Worm (Caenorhabditis elegans): Measurements from ENCODE around the gene hhat-2.

hhat-2 gene

DNA sequence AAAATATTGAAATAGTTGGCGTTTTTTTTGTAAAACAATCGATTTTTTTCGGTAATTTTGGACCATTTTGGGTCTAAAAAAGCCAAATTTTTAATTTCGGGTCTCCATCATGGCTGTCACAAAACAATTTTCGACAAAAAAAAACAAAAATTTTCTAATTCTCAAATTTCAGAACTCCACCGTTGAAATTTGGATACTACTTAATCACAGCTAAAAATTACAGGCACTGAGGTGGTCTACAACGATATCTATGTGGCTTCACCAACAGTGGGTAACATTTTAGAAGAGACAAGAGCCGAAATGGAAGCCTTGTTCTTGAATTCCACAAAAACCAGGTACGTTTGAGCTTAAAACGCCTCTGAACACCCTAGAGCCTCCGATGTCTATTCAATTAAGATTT lies 26.6 kb downstream of the hhat-2 start, which contains the start of gene Y57G11C.1142:
Gene Y57G11C.1142, plus strand, starts transcription at position 301 of the 400 bp plus-strand sequence.
- TF ChIP-seq unc-98 (GFP tag; IDR thresholded peaks at IDR 0.05): no peak
- TF ChIP-seq ama-1 (optimal IDR thresholded peaks at IDR 0.05): no peak
- TF ChIP-seq fkh-8 (tag; optimal IDR thresholded peaks at IDR 0.05): no peak
- no peak for TF ChIP-seq xbp-1 (tag; optimal IDR thresholded peaks at IDR 0.05)
- no peak for TF ChIP-seq elt-2 (tag; optimal IDR thresholded peaks at IDR 0.05)
- no peak for TF ChIP-seq egl-13 (tag; optimal IDR thresholded peaks at IDR 0.05)
- no peak for TF ChIP-seq lin-14 (GFP tag; optimal IDR thresholded peaks at IDR 0.05)
- TF ChIP-seq lin-13 (GFP tag; optimal IDR thresholded peaks at IDR 0.05): no peak
- no peak for TF ChIP-seq tbx-2 (tag; optimal IDR thresholded peaks at IDR 0.05)
- no peak for TF ChIP-seq elt-3 (tag; optimal IDR thresholded peaks at IDR 0.05)
- TF ChIP-seq hlh-4 (tag; optimal IDR thresholded peaks at IDR 0.05): no peak
- TF ChIP-seq Y116A8C.19 (tag; optimal IDR thresholded peaks at IDR 0.05; ENCODE audit: borderline replicate concordance): no peak
- TF ChIP-seq pag-3 (tag; optimal IDR thresholded peaks at IDR 0.05; ENCODE audit: borderline replicate concordance, insufficient read depth): no peak
- TF ChIP-seq ces-1 (GFP tag; optimal IDR thresholded peaks at IDR 0.05): no peak
- TF ChIP-seq lsy-2 (tag; optimal IDR thresholded peaks at IDR 0.05): no peak
- TF ChIP-seq unc-86 (tag; optimal IDR thresholded peaks at IDR 0.05): no peak
- no peak for TF ChIP-seq nhr-85 (tag)
- no peak for TF ChIP-seq ceh-88 (GFP tag; IDR thresholded peaks at IDR 0.05)
- no peak for TF ChIP-seq egl-27 (tag; optimal IDR thresholded peaks at IDR 0.05)

DNA sequence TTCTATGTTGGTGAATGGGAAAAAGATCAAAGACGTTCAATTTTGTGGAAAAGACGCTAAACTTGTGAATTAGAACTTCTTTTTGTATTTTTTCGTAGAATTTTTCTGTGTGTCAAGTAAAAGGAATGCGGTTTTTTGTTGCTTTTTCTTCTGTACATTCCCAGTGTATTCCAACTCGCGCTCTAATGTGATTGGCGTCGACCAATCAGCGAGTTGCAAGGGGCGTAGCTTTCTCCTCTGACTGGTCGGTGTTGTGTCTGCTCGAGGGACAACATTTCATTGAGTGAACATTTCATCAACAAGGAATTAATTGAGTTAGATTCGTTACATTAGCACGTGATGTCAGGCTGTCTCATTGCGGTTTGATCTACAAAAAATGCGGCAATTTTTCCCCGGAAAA lies 28.0 kb downstream of the hhat-2 start:
- no peak for TF ChIP-seq nhr-237 (tag; optimal IDR thresholded peaks at IDR 0.05)

DNA sequence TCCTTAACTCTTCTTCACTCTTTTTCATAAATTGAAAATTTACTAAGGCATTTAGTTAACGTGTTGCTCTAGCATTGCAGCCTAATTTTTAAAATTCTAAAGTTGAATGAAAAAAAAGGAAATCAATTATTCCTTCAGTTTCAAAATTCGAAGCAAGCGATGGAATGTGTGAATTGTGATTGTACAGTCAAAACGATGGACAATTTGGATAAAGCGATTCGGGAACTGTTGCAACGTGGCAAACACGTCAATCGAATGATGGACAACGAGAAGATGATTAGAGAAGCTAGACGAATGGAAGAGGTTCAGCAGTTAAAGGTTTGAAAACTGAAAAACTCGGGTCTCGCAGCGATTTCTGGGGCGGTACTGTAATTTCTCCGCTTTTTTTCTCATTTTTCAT lies 29.7 kb downstream of the hhat-2 start, which contains the start of gene Y57G11C.14:
Gene Y57G11C.14, plus strand, starts transcription at position 126 of the 400 bp plus-strand sequence.
- peak; percentile 4 for TF ChIP-seq ama-1 (optimal IDR thresholded peaks at IDR 0.05)
- TF ChIP-seq sox-4 (tag; optimal IDR thresholded peaks at IDR 0.05): no peak
- no peak for TF ChIP-seq ztf-11 (tag; optimal IDR thresholded peaks at IDR 0.05)
- no peak for TF ChIP-seq ceh-82 (tag; optimal IDR thresholded peaks at IDR 0.05)
- no peak for TF ChIP-seq aly-2 (tag; optimal IDR thresholded peaks at IDR 0.05)
- TF ChIP-seq unc-130 (tag; optimal IDR thresholded peaks at IDR 0.05): no peak
- TF ChIP-seq hpl-2 (GFP tag; optimal IDR thresholded peaks at IDR 0.05): no peak
- no peak for TF ChIP-seq nhr-76 (tag; optimal IDR thresholded peaks at IDR 0.05)

DNA sequence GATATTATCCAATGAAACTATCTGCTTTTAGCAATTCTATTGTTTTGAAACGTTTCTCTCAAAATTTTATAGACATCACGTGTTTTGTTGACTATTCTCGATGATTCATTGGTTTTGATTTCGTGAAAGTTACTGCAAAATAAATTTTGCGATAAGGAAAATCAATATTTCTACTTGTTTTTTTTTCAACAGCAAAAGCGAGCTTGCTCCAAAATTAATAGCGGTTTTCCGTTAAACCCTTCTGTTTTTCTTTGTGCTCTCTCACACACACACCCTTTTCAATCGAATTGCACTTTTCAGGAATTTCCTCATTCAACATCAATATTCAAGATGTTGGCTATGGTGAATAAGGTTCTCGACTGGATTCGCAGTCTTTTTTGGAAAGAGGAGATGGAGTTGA lies 31.1 kb downstream of the hhat-2 start, which contains the start of gene arl-8:
Gene arl-8, plus strand, starts transcription at position 301 of the 400 bp plus-strand sequence.
- no peak for TF ChIP-seq lsy-2 (tag; optimal IDR thresholded peaks at IDR 0.05)
- no peak for TF ChIP-seq unc-98 (GFP tag; IDR thresholded peaks at IDR 0.05)
- TF ChIP-seq C16A3.4 (tag; optimal IDR thresholded peaks at IDR 0.05): no peak

DNA sequence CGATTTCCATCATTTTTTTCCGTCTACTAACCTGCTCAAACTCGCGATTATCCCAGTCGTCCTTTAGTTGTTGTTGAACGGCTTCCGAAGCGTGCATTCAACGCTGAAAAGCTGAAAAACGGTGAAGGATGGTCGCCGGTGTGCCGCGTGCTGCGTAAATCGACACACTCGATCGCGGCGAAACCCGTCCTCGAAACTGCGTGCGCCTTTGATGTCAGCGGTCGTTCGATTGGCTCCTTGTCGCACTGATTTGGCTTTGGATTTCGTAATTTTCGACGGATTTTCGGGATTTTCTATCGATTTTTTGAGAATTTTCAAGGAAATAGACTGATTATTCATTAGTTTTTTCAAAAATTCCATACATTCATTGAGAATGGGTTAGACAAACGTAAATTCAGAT lies 31.6 kb downstream of the hhat-2 start, which contains the start of the genes Y57G11C.1147 and nuo-3:
Gene Y57G11C.1147, minus strand, starts transcription at position 161 of the 400 bp plus-strand sequence.
Gene nuo-3, minus strand, starts transcription at position 191 of the 400 bp plus-strand sequence.
- no peak for TF ChIP-seq mef-2 (tag; optimal IDR thresholded peaks at IDR 0.05)
- TF ChIP-seq elt-2 (tag; optimal IDR thresholded peaks at IDR 0.05): no peak
- TF ChIP-seq efl-1 (optimal IDR thresholded peaks at IDR 0.05): peak; percentile 27 to 50
- TF ChIP-seq efl-1 (GFP tag; optimal IDR thresholded peaks at IDR 0.05 in 1 of 2): peak; percentile 19 to 89
- TF ChIP-seq skn-1 (tag; optimal IDR thresholded peaks at IDR 0.05): peak; percentile 62
- TF ChIP-seq lin-39 (tag; optimal IDR thresholded peaks at IDR 0.05): no peak
- TF ChIP-seq ceh-63 (GFP tag; optimal IDR thresholded peaks at IDR 0.05): no peak
- peak in 1 of 2 experiments; percentile 24 for TF ChIP-seq mdl-1 (tag; optimal IDR thresholded peaks at IDR 0.05)
- no peak for TF ChIP-seq efl-3 (GFP tag; optimal IDR thresholded peaks at IDR 0.05)
- TF ChIP-seq ztf-11 (tag; optimal IDR thresholded peaks at IDR 0.05): no peak
- no peak for TF ChIP-seq elt-3 (tag; optimal IDR thresholded peaks at IDR 0.05)
- TF ChIP-seq lin-15B (tag; optimal IDR thresholded peaks at IDR 0.05): peak; percentile 19
- TF ChIP-seq nhr-76 (tag; optimal IDR thresholded peaks at IDR 0.05): no peak
- no peak for TF ChIP-seq zip-4 (GFP tag; optimal IDR thresholded peaks at IDR 0.05)
- TF ChIP-seq nhr-20 (tag; optimal IDR thresholded peaks at IDR 0.05): no peak
- no peak for TF ChIP-seq tbx-2 (tag; optimal IDR thresholded peaks at IDR 0.05)
- no peak for TF ChIP-seq fkh-10 (GFP tag; optimal IDR thresholded peaks at IDR 0.05)
- TF ChIP-seq lsy-2 (tag; optimal IDR thresholded peaks at IDR 0.05): peak; percentile 18 to 61
- no peak for TF ChIP-seq hpl-2 (GFP tag; optimal IDR thresholded peaks at IDR 0.05)
- no peak for TF ChIP-seq unc-62 (GFP tag; optimal IDR thresholded peaks at IDR 0.05)
- peak; percentile 38 to 60 for TF ChIP-seq lin-35 (GFP tag; optimal IDR thresholded peaks at IDR 0.05)
- TF ChIP-seq unc-30 (tag; optimal IDR thresholded peaks at IDR 0.05): no peak
- TF ChIP-seq isw-1 (GFP tag; IDR thresholded peaks at IDR 0.05): no peak
- peak in 2 of 3 experiments; percentile 20 to 41 for TF ChIP-seq dpl-1 (GFP tag; optimal IDR thresholded peaks at IDR 0.05)
- TF ChIP-seq ceh-82 (tag; optimal IDR thresholded peaks at IDR 0.05): peak in 1 of 3 experiments; percentile 49
- TF ChIP-seq unc-98 (GFP tag; IDR thresholded peaks at IDR 0.05): no peak
